Fruit fly (Drosophila melanogaster): ENCODE data around the gene CG4887.

Gene CG4887

dm6 chr2L:1157679-1158518 lies 14.9 kb upstream of the CG4887 start, which contains the start of gene capt (continued):
- TF ChIP-seq Chrac-16 (GFP tag; optimal IDR thresholded peaks at IDR 0.05): peak; percentile 39
- TF ChIP-seq dmrt99B (tag; optimal IDR thresholded peaks at IDR 0.05): no peak
- TF ChIP-seq ind (GFP tag; optimal IDR thresholded peaks at IDR 0.05): peak; percentile 52
- peak; percentile 56 for TF ChIP-seq CG9215 (GFP tag; IDR thresholded peaks at IDR 0.05)
- peak; percentile 21; the same call in 1 of the 3 replicates for TF ChIP-seq Dbx (GFP tag; IDR thresholded peaks at IDR 0.05)
- TF ChIP-seq nmo (GFP tag; optimal IDR thresholded peaks at IDR 0.05): peak; percentile 40
- no peak for TF ChIP-seq CG14050 (GFP tag; IDR thresholded peaks at IDR 0.05)
- TF ChIP-seq lilli (GFP tag; optimal IDR thresholded peaks at IDR 0.05): peak; percentile 53
- TF ChIP-seq CG4360 (GFP tag; IDR thresholded peaks at IDR 0.05): peak; percentile 88
- no peak for TF ChIP-seq CG4730 (GFP tag; IDR thresholded peaks at IDR 0.05)
- no peak for TF ChIP-seq Lim3 (GFP tag; IDR thresholded peaks at IDR 0.05)
- TF ChIP-seq CG16863 (GFP tag; optimal IDR thresholded peaks at IDR 0.05): peak; percentile 12
- TF ChIP-seq CG1647 (GFP tag; optimal IDR thresholded peaks at IDR 0.05): no peak
- no peak for TF ChIP-seq CG6765 (GFP tag; optimal IDR thresholded peaks at IDR 0.05)
- TF ChIP-seq CG15514 (GFP tag; optimal IDR thresholded peaks at IDR 0.05): peak; percentile 50
- no peak for TF ChIP-seq CG4617 (GFP tag; optimal IDR thresholded peaks at IDR 0.05; ENCODE audit: borderline replicate concordance)
- TF ChIP-seq p53 (GFP tag; optimal IDR thresholded peaks at IDR 0.05): no peak
- peak; percentile 30 for TF ChIP-seq ac (GFP tag; optimal IDR thresholded peaks at IDR 0.05)
- no peak for TF ChIP-seq cas (GFP tag; IDR thresholded peaks at IDR 0.05)
- no peak for TF ChIP-seq Sox100B (GFP tag; optimal IDR thresholded peaks at IDR 0.05)
- TF ChIP-seq kni (GFP tag; optimal IDR thresholded peaks at IDR 0.05): no peak
- peak; percentile 22 for TF ChIP-seq Ssrp (tag; optimal IDR thresholded peaks at IDR 0.05)
- peak; percentile 17 for TF ChIP-seq zen (tag; optimal IDR thresholded peaks at IDR 0.05)
- TF ChIP-seq CG11247 (GFP tag; IDR thresholded peaks at IDR 0.05): no peak; the same call in 1 of the 2 replicates
- no peak for TF ChIP-seq sens-2 (GFP tag; IDR thresholded peaks at IDR 0.05)
- TF ChIP-seq Mes4 (GFP tag; optimal IDR thresholded peaks at IDR 0.05): no peak
- no peak for TF ChIP-seq pfk (GFP tag; optimal IDR thresholded peaks at IDR 0.05)
- no peak for TF ChIP-seq NfI (GFP tag; optimal IDR thresholded peaks at IDR 0.05)
- TF ChIP-seq CG14441 (GFP tag; IDR thresholded peaks at IDR 0.05): peak; percentile 54
- TF ChIP-seq fd96Cb (tag; optimal IDR thresholded peaks at IDR 0.05): peak; percentile 11
- no peak for TF ChIP-seq hb (GFP tag; IDR thresholded peaks at IDR 0.05; ENCODE audit: partially characterized antibody)
- no peak for TF ChIP-seq CG10565 (GFP tag; optimal IDR thresholded peaks at IDR 0.05)
- TF ChIP-seq CG17612 (GFP tag; IDR thresholded peaks at IDR 0.05): no peak
- no peak for TF ChIP-seq CG14014 (GFP tag; IDR thresholded peaks at IDR 0.05)
- TF ChIP-seq HLH4C (GFP tag; IDR thresholded peaks at IDR 0.05; ENCODE audit: partially characterized antibody): no peak
- no peak for TF ChIP-seq CG30020 (tag; optimal IDR thresholded peaks at IDR 0.05)
- TF ChIP-seq CG4404 (GFP tag; IDR thresholded peaks at IDR 0.05): no peak
- no peak for TF ChIP-seq repo (GFP tag; optimal IDR thresholded peaks at IDR 0.05)
- TF ChIP-seq Doc3 (GFP tag; IDR thresholded peaks at IDR 0.05; ENCODE audit: partially characterized antibody): no peak
- TF ChIP-seq az2 (GFP tag; optimal IDR thresholded peaks at IDR 0.05): no peak
- TF ChIP-seq sisA (GFP tag; IDR thresholded peaks at IDR 0.05): peak; percentile 21; the same call in 1 of the 2 replicates
- TF ChIP-seq CG32532 (GFP tag; IDR thresholded peaks at IDR 0.05): peak; percentile 41; the same call in 1 of the 2 replicates
- TF ChIP-seq esg (GFP tag; conservative IDR thresholded peaks at IDR 0.05): peak; percentile 31
- TF ChIP-seq CG8359 (GFP tag; optimal IDR thresholded peaks at IDR 0.05; ENCODE audit: borderline replicate concordance): no peak
- TF ChIP-seq CG1233 (GFP tag; optimal IDR thresholded peaks at IDR 0.05): no peak
- TF ChIP-seq CG9437 (GFP tag; optimal IDR thresholded peaks at IDR 0.05): peak; percentile 44
- TF ChIP-seq CG11456 (GFP tag; IDR thresholded peaks at IDR 0.05): peak; percentile 62; the same call in 1 of the 3 replicates
- TF ChIP-seq H2.0 (GFP tag; IDR thresholded peaks at IDR 0.05): 0 out of 2 replicates have a peak, but pooled peaks have one; percentile 7
- no peak for TF ChIP-seq gsb-n (tag; optimal IDR thresholded peaks at IDR 0.05)
